Fruit fly (Drosophila melanogaster) whole organism, embryonic: ENCODE results near the gene CG32708.
A peak's percentile ranks its signal among the peaks of the same experiment; 100 is the strongest.

Experiments used
- Aef1 ChIP-seq: fragments of 200-800 bp; sonication (Bioruptor generic); IDR thresholded peaks from 3 replicates; pipeline ENCODE4 v1.3.6; 2022; ENCODE audit warnings: missing biosample characterization, missing genetic modification characterization
- Awh ChIP-seq: fragments of 200-800 bp; sonication (Bioruptor generic); IDR thresholded peaks from 2 replicates; pipeline ENCODE4, ENCODE4 v1.3.6; 2022; ENCODE audit warnings: missing biosample characterization, missing genetic modification characterization
- Blimp-1 ChIP-seq: fragments of 200-800 bp; sonication (Bioruptor generic); optimal IDR thresholded peaks from 3 replicates; lab custom pipeline; 2018; ENCODE audit warnings: missing biosample characterization, missing genetic modification characterization, mild to moderate bottlenecking, moderate library complexity, missing genetic modification reagents
- CG11504 ChIP-seq: fragments of 200-800 bp; sonication (Bioruptor generic); optimal IDR thresholded peaks from 3 replicates; lab custom pipeline; 2019; ENCODE audit warnings: missing biosample characterization, mild to moderate bottlenecking, missing genetic modification characterization, moderate library complexity
- CG15269 ChIP-seq: fragments of 200-800 bp; sonication (Bioruptor generic); optimal IDR thresholded peaks from 2 replicates; lab custom pipeline; 2018; ENCODE audit warnings: missing biosample characterization, mild to moderate bottlenecking, missing genetic modification characterization, moderate library complexity
- CG16863 ChIP-seq: fragments of 200-800 bp; sonication (Bioruptor generic); optimal IDR thresholded peaks from 3 replicates; lab custom pipeline; 2016; ENCODE audit warnings: missing biosample characterization, missing genetic modification characterization
- CG17186 ChIP-seq: fragments of 200-800 bp; sonication (Bioruptor generic); optimal IDR thresholded peaks from 3 replicates; lab custom pipeline; 2017; ENCODE audit warnings: missing biosample characterization, missing genetic modification reagents, missing genetic modification characterization
- CG17359 ChIP-seq: fragments of 200-800 bp; sonication (Bioruptor generic); optimal IDR thresholded peaks from 3 replicates; lab custom pipeline; 2018; ENCODE audit warnings: missing biosample characterization, mild to moderate bottlenecking, missing genetic modification characterization, moderate library complexity
- CG30431 ChIP-seq: fragments of 200-800 bp; sonication (Bioruptor generic); optimal IDR thresholded peaks from 2 replicates; lab custom pipeline; 2017; ENCODE audit warnings: missing biosample characterization, missing genetic modification characterization
- CG32532 ChIP-seq: fragments of 200-800 bp; sonication (Bioruptor generic); IDR thresholded peaks from 2 replicates; pipeline ENCODE4 v1.3.6; 2022; ENCODE audit warnings: missing biosample characterization, missing genetic modification characterization
- CG3407 ChIP-seq: fragments of 200-800 bp; sonication (Bioruptor generic); optimal IDR thresholded peaks from 2 replicates; lab custom pipeline; 2018; ENCODE audit warnings: missing biosample characterization, mild to moderate bottlenecking, missing genetic modification characterization
- CG3726 ChIP-seq: fragments of 200-800 bp; sonication (Bioruptor generic); IDR thresholded peaks from 3 replicates; pipeline ENCODE4, ENCODE4 v1.3.6; 2022; ENCODE audit warnings: missing biosample characterization, missing genetic modification characterization
- CG6689 ChIP-seq: fragments of 200-800 bp; sonication (Bioruptor generic); IDR thresholded peaks from 2 replicates; pipeline ENCODE4 v1.3.6; 2022; ENCODE audit warnings: missing biosample characterization, missing genetic modification characterization
- CG8281 ChIP-seq: fragments of 200-800 bp; sonication (Bioruptor generic); optimal IDR thresholded peaks from 2 replicates; lab custom pipeline; 2018; ENCODE audit warnings: missing biosample characterization, mild to moderate bottlenecking, missing genetic modification characterization, moderate library complexity
- CG9817 ChIP-seq: fragments of 200-800 bp; sonication (Bioruptor generic); optimal IDR thresholded peaks from 2 replicates; lab custom pipeline; 2018; ENCODE audit warnings: missing biosample characterization, mild to moderate bottlenecking, missing genetic modification characterization, moderate library complexity
- CkIIα-i1 ChIP-seq: fragments of 200-800 bp; sonication (Bioruptor generic); IDR thresholded peaks from 2 replicates; pipeline ENCODE4 v1.3.6; 2022; ENCODE audit warnings: missing biosample characterization, missing genetic modification characterization
- Eip74EF ChIP-seq, 2 experiments: fragments of 200-800 bp in 1 of 2; fragments of >200 bp in 1 of 2; sonication (Bioruptor generic) in 1 of 2; optimal IDR thresholded peaks; 2 replicates each; lab custom pipeline; 2017 to 2019; ENCODE audit warnings: missing biosample characterization in 2 of 2, missing genetic modification characterization in 2 of 2, mild to moderate bottlenecking in 1 of 2, moderate library complexity in 1 of 2
- Ets65A ChIP-seq: fragments of 200-800 bp; sonication (Bioruptor generic); peaks from one replicate; lab custom pipeline; 2016; ENCODE audit warnings: missing biosample characterization, missing genetic modification characterization
- Fer2 ChIP-seq: fragments of 200-800 bp; sonication (Bioruptor generic); optimal IDR thresholded peaks from 2 replicates; lab custom pipeline; 2018; ENCODE audit warnings: missing biosample characterization, mild to moderate bottlenecking, missing genetic modification characterization, moderate library complexity
- Gug ChIP-seq: fragments of 200-800 bp; sonication (Bioruptor generic); IDR thresholded peaks from 4 replicates; pipeline ENCODE4 v1.3.6; 2022; ENCODE audit warnings: missing biosample characterization, missing genetic modification characterization
- H2.0 ChIP-seq: fragments of 200-800 bp; sonication (Bioruptor generic); IDR thresholded peaks from 2 replicates; pipeline ENCODE4 v1.3.6; 2022; ENCODE audit warnings: missing biosample characterization, missing genetic modification characterization
- HHEX ChIP-seq: fragments of 200-800 bp; sonication (Bioruptor generic); optimal IDR thresholded peaks from 3 replicates; lab custom pipeline; 2017; ENCODE audit warnings: missing biosample characterization, mild to moderate bottlenecking, missing genetic modification characterization, missing genetic modification reagents
- Med ChIP-seq: fragments of 200-800 bp; sonication (Bioruptor generic); peaks from one replicate; lab custom pipeline; 2016; ENCODE audit warnings: missing biosample characterization, missing genetic modification characterization, mild to moderate bottlenecking, inconsistent platforms, moderate library complexity
- NfI ChIP-seq: fragments of 200-800 bp; sonication (Bioruptor generic); optimal IDR thresholded peaks from 3 replicates; lab custom pipeline; 2018; ENCODE audit warnings: missing biosample characterization, mild to moderate bottlenecking, missing genetic modification characterization, moderate library complexity
- Optix ChIP-seq: fragments of 200-800 bp; sonication (Bioruptor generic); IDR thresholded peaks from 3 replicates; pipeline ENCODE4 v1.3.6; 2022; ENCODE audit warnings: missing biosample characterization, missing genetic modification characterization
- Xbp1 ChIP-seq: fragments of 200-800 bp; sonication (Bioruptor generic); optimal IDR thresholded peaks from 3 replicates; lab custom pipeline; 2016; ENCODE audit warnings: missing biosample characterization, mild to moderate bottlenecking, missing genetic modification characterization
- Xrp1 ChIP-seq: fragments of 200-800 bp; sonication (Bioruptor generic); IDR thresholded peaks from 2 replicates; pipeline ENCODE4 v1.3.6; 2022; ENCODE audit warnings: missing biosample characterization, missing genetic modification characterization
- abd-A ChIP-seq: fragments of 200-800 bp; sonication (Bioruptor generic); optimal IDR thresholded peaks from 3 replicates; lab custom pipeline; 2019; ENCODE audit warnings: missing biosample characterization, mild to moderate bottlenecking, missing genetic modification characterization, moderate library complexity
- ase ChIP-seq: fragments of 200-800 bp; sonication (Bioruptor generic); IDR thresholded peaks from 3 replicates; pipeline ENCODE4 v1.3.6; 2022; ENCODE audit warnings: missing biosample characterization, missing genetic modification characterization
- az2 ChIP-seq: fragments of 200-800 bp; sonication (Bioruptor generic); optimal IDR thresholded peaks from 3 replicates; lab custom pipeline; 2016; ENCODE audit warnings: missing biosample characterization, missing genetic modification characterization
- bsh ChIP-seq, 2 experiments: fragments of 200-800 bp; sonication (Bioruptor generic); optimal IDR thresholded peaks; 2 replicates each; lab custom pipeline; 2017 to 2018; ENCODE audit warnings: mild to moderate bottlenecking in 2 of 2, missing biosample characterization in 2 of 2, missing genetic modification characterization in 2 of 2, moderate library complexity in 1 of 2
- ci ChIP-seq: fragments of 200-800 bp; sonication (Bioruptor generic); IDR thresholded peaks from 3 replicates; pipeline ENCODE4 v1.3.6; 2022; ENCODE audit warnings: missing biosample characterization, missing genetic modification characterization
- fd96Cb ChIP-seq: fragments of 200-800 bp; sonication (Bioruptor generic); optimal IDR thresholded peaks from 2 replicates; lab custom pipeline; 2018; ENCODE audit warnings: missing biosample characterization, mild to moderate bottlenecking, missing genetic modification characterization, moderate library complexity
- gfzf ChIP-seq: fragments of 200-800 bp; sonication (Bioruptor generic); optimal IDR thresholded peaks from 2 replicates; lab custom pipeline; 2016; ENCODE audit warnings: missing biosample characterization, mild to moderate bottlenecking, missing genetic modification characterization, moderate library complexity
- grn ChIP-seq: fragments of 200-800 bp; sonication (Bioruptor generic); optimal IDR thresholded peaks from 3 replicates; lab custom pipeline; 2017; ENCODE audit warnings: missing biosample characterization, missing genetic modification characterization
- gsb-n ChIP-seq: fragments of 200-800 bp; sonication (Bioruptor generic); optimal IDR thresholded peaks from 3 replicates; lab custom pipeline; 2018; ENCODE audit warnings: missing biosample characterization, mild to moderate bottlenecking, missing genetic modification characterization
- hkb ChIP-seq, 2 experiments: fragments of 200-800 bp in 1 of 2; fragments of >200 bp in 1 of 2; sonication (Bioruptor generic) in 1 of 2; IDR thresholded peaks in 1 of 2; optimal IDR thresholded peaks in 1 of 2; 2 replicates each; pipeline versions ENCODE4 v1.3.6 to Lab custom; 2017 to 2022; ENCODE audit warnings: missing biosample characterization in 1 of 2, missing genetic modification characterization in 1 of 2
- jumu ChIP-seq: fragments of 200-800 bp; sonication (Bioruptor generic); optimal IDR thresholded peaks from 3 replicates; lab custom pipeline; 2016; ENCODE audit warnings: missing biosample characterization, missing genetic modification characterization
- odd ChIP-seq: fragments of 200-800 bp; sonication (Bioruptor generic); optimal IDR thresholded peaks from 2 replicates; lab custom pipeline; 2017; ENCODE audit warnings: missing biosample characterization, mild to moderate bottlenecking, missing genetic modification characterization
- org-1 ChIP-seq: fragments of 200-800 bp; sonication (Bioruptor generic); optimal IDR thresholded peaks from 2 replicates; lab custom pipeline; 2017; ENCODE audit warnings: missing biosample characterization, missing genetic modification characterization
- prd ChIP-seq, 3 experiments: fragments of >200 bp in 2 of 3; fragments of 200-800 bp in 1 of 3; sonication (Bioruptor generic) in 1 of 3; optimal IDR thresholded peaks in 2 of 3; IDR thresholded peaks in 1 of 3; 2 replicates in 2 of 3; 3 replicates in 1 of 3; pipeline versions ENCODE4 v1.3.6 to Lab custom; 2017 to 2022; ENCODE audit warnings: missing biosample characterization in 1 of 3, missing genetic modification characterization in 1 of 3
- ranshi ChIP-seq: fragments of 200-800 bp; sonication (Bioruptor generic); IDR thresholded peaks from 2 replicates; pipeline ENCODE4 v1.3.6; 2022; ENCODE audit warnings: missing biosample characterization, missing genetic modification characterization
- row ChIP-seq: fragments of 200-800 bp; sonication (Bioruptor generic); IDR thresholded peaks from 3 replicates; pipeline ENCODE4 v1.3.6; 2022; ENCODE audit warnings: missing biosample characterization, missing genetic modification characterization
- sens-2 ChIP-seq: fragments of 200-800 bp; sonication (Bioruptor generic); IDR thresholded peaks from 2 replicates; pipeline ENCODE4 v1.3.6; 2022; ENCODE audit warnings: missing biosample characterization, missing genetic modification characterization
- sisA ChIP-seq: fragments of 200-800 bp; sonication (Bioruptor generic); IDR thresholded peaks from 2 replicates; pipeline ENCODE4 v1.3.6; 2022; ENCODE audit warnings: missing biosample characterization, missing genetic modification characterization
- tgo ChIP-seq: fragments of 200-800 bp; sonication (Bioruptor generic); IDR thresholded peaks from 3 replicates; pipeline ENCODE4 v1.3.6; 2022; ENCODE audit warnings: missing biosample characterization, missing genetic modification characterization
- tna ChIP-seq: fragments of 200-800 bp; sonication (Bioruptor generic); IDR thresholded peaks from 2 replicates; pipeline ENCODE4 v1.3.6; 2022; ENCODE audit warnings: missing biosample characterization, missing genetic modification characterization; ENCODE audit not compliant: partially characterized antibody
- vfl ChIP-seq: fragments of 200-800 bp; sonication (Bioruptor generic); optimal IDR thresholded peaks from 2 replicates; lab custom pipeline; 2016; ENCODE audit warnings: missing biosample characterization, missing genetic modification characterization
- wdn ChIP-seq: fragments of 200-800 bp; sonication (Bioruptor generic); IDR thresholded peaks from 2 replicates; pipeline ENCODE4 v1.3.6; 2022; ENCODE audit warnings: missing biosample characterization, missing genetic modification characterization

Gene CG32708

dm6 chrX:9046986-9047385 lies 38.7 kb upstream of the CG32708 start (continued):
- TF ChIP-seq vfl (GFP tag; lab: Kevin White, UChicago) (no peak), CG9817 (tag; lab: Kevin White, UChicago) (peak; percentile 19), CG3726 (GFP tag; lab: Robert Waterston, UW) (0 out of 3 replicates have a peak, but pooled peaks have one; percentile 10), hkb (optimal IDR thresholded peaks at IDR 0.05; lab: Kevin White, UChicago) (no peak), hkb (GFP tag; IDR thresholded peaks at IDR 0.05; lab: Robert Waterston, UW) (peak; percentile 40; the same call in 1 of the 2 replicates), Gug (peak; percentile 57; the same call in 2 of the 4 replicates), CG6689 (GFP tag; lab: Robert Waterston, UW) (peak; percentile 36; the same call in 1 of the 2 replicates), Xrp1 (GFP tag; lab: Robert Waterston, UW) (peak; percentile 64), CG15269 (peak; percentile 32), CG17186 (GFP tag; lab: Kevin White, UChicago) (no peak), ci (peak; percentile 81), CG8281 (tag; lab: Kevin White, UChicago) (no peak), fd96Cb (tag; lab: Kevin White, UChicago) (peak; percentile 10), ranshi (GFP tag; lab: Robert Waterston, UW) (peak; percentile 31; the same call in 1 of the 2 replicates), az2 (GFP tag; lab: Kevin White, UChicago) (peak; percentile 32), tgo (GFP tag; lab: Robert Waterston, UW) (peak; percentile 42; the same call in 2 of the 3 replicates), CG17359 (tag; lab: Kevin White, UChicago) (peak; percentile 51), grn (GFP tag; lab: Kevin White, UChicago) (no peak), Ets65A (GFP tag; lab: Kevin White, UChicago) (peak; percentile 65), abd-A (tag; lab: Kevin White, UChicago) (no peak), CG11504 (peak; percentile 39), sisA (GFP tag; lab: Robert Waterston, UW) (peak; percentile 47), sens-2 (peak; percentile 51; the same call in 1 of the 2 replicates), H2.0 (peak; percentile 37; the same call in 1 of the 2 replicates), Blimp-1 (peak; percentile 1), Awh (no peak), CkIIα-i1 (GFP tag; lab: Robert Waterston, UW) (no peak), Med (GFP tag; lab: Kevin White, UChicago) (peak; percentile 77), CG3407 (GFP tag; lab: Kevin White, UChicago) (no peak), jumu (GFP tag; lab: Kevin White, UChicago) (peak; percentile 2), Eip74EF (GFP tag; optimal IDR thresholded peaks at IDR 0.05; lab: Kevin White, UChicago) (no peak), CG32532 (no peak), CG16863 (no peak), prd (optimal IDR thresholded peaks at IDR 0.05; lab: Kevin White, UChicago) (no peak), prd (GFP tag; IDR thresholded peaks at IDR 0.05; lab: Robert Waterston, UW) (peak; percentile 73; the same call in 2 of the 3 replicates), odd (no peak), HHEX (GFP tag; lab: Kevin White, UChicago) (peak; percentile 26), NfI (GFP tag; lab: Kevin White, UChicago) (peak; percentile 18), CG30431 (GFP tag; lab: Kevin White, UChicago) (no peak), wdn (GFP tag; lab: Robert Waterston, UW) (peak; percentile 26; the same call in 1 of the 2 replicates), bsh (GFP tag; optimal IDR thresholded peaks at IDR 0.05; lab: Kevin White, UChicago) (peak in 1 of 2 experiments; percentile 49), Aef1 (GFP tag; lab: Robert Waterston, UW) (peak; percentile 21; the same call in 1 of the 3 replicates), Xbp1 (GFP tag; lab: Kevin White, UChicago) (peak; percentile 28), Fer2 (no peak), ase (GFP tag; lab: Robert Waterston, UW) (0 out of 3 replicates have a peak, but pooled peaks have one; percentile 35), org-1 (GFP tag; lab: Kevin White, UChicago) (no peak), Optix (GFP tag; lab: Robert Waterston, UW) (peak; percentile 44; the same call in 1 of the 3 replicates), gfzf (GFP tag; lab: Kevin White, UChicago) (no peak), gsb-n (tag; lab: Kevin White, UChicago) (no peak), tna (GFP tag; lab: Robert Waterston, UW) (no peak), row (peak; percentile 56; the same call in 2 of the 3 replicates)
